Worm (Caenorhabditis elegans) whole organism, late embryonic: ENCODE measurements around the gene fbxa-100.

Source experiments
- C08G9.2 ChIP-seq: sonication (generic microtip); optimal IDR thresholded peaks from 2 replicates; lab custom pipeline; 2016; ENCODE audit warnings: mild to moderate bottlenecking, missing genetic modification characterization, moderate library complexity, missing compliant biosample characterization
- F13H6.1 ChIP-seq: sonication (generic microtip); optimal IDR thresholded peaks from 2 replicates; lab custom pipeline; 2016; ENCODE audit warnings: missing genetic modification characterization, missing compliant biosample characterization
- K02D7.2 ChIP-seq: sonication (generic microtip); optimal IDR thresholded peaks from 2 replicates; lab custom pipeline; 2017; ENCODE audit warnings: mild to moderate bottlenecking, missing genetic modification characterization, missing compliant biosample characterization
- K09A11.1 ChIP-seq: sonication (generic microtip); optimal IDR thresholded peaks from 2 replicates; lab custom pipeline; 2017; ENCODE audit warnings: antibody characterized with exemption, mild to moderate bottlenecking, missing genetic modification characterization, missing compliant biosample characterization; ENCODE audit not compliant: insufficient read depth
- T23F11.4 ChIP-seq: fragments of 200-800 bp; sonication (Bioruptor generic); optimal IDR thresholded peaks from 2 replicates; lab custom pipeline; 2018; ENCODE audit warnings: mild to moderate bottlenecking, missing genetic modification characterization, missing compliant biosample characterization
- Y22D7AL.16 ChIP-seq: sonication (generic microtip); optimal IDR thresholded peaks from 2 replicates; lab custom pipeline; 2016; ENCODE audit warnings: missing genetic modification characterization, missing compliant biosample characterization
- ahr-1 ChIP-seq: sonication (generic microtip); optimal IDR thresholded peaks from 2 replicates; lab custom pipeline; 2016; ENCODE audit warnings: missing genetic modification characterization, missing compliant biosample characterization
- ceh-14 ChIP-seq: sonication (generic microtip); optimal IDR thresholded peaks from 2 replicates; lab custom pipeline; 2016; ENCODE audit warnings: missing genotype, missing genetic modification characterization, missing compliant biosample characterization
- ceh-18 ChIP-seq: sonication (generic microtip); optimal IDR thresholded peaks from 2 replicates; lab custom pipeline; 2016; ENCODE audit warnings: missing genetic modification characterization, missing compliant biosample characterization
- ceh-2 ChIP-seq: sonication (generic microtip); optimal IDR thresholded peaks from 2 replicates; lab custom pipeline; 2016; ENCODE audit warnings: missing genotype, missing genetic modification characterization, missing compliant biosample characterization
- ceh-24 ChIP-seq: sonication (generic microtip); optimal IDR thresholded peaks from 2 replicates; lab custom pipeline; 2016; ENCODE audit warnings: mild to moderate bottlenecking, missing genetic modification characterization, missing compliant biosample characterization
- ceh-31 ChIP-seq: sonication (generic microtip); optimal IDR thresholded peaks from 2 replicates; lab custom pipeline; 2016; ENCODE audit warnings: missing genetic modification characterization, missing compliant biosample characterization
- ceh-34 ChIP-seq: sonication (generic microtip); optimal IDR thresholded peaks from 2 replicates; lab custom pipeline; 2016; ENCODE audit warnings: mild to moderate bottlenecking, missing genetic modification characterization, missing compliant biosample characterization
- ceh-45 ChIP-seq: fragments of 200-800 bp; sonication (Bioruptor generic); IDR thresholded peaks from 2 replicates; pipeline ENCODE4 v1.3.6; 2022; ENCODE audit warnings: missing genetic modification reagents, missing genetic modification characterization, missing compliant biosample characterization
- ceh-9 ChIP-seq: sonication (generic microtip); optimal IDR thresholded peaks from 2 replicates; lab custom pipeline; 2016; ENCODE audit warnings: mild to moderate bottlenecking, missing genetic modification characterization, inconsistent platforms, missing compliant biosample characterization
- elt-2 ChIP-seq: sonication (generic microtip); optimal IDR thresholded peaks from 2 replicates; lab custom pipeline; 2016; ENCODE audit warnings: missing genetic modification reagents, missing genetic modification characterization, missing compliant biosample characterization
- elt-4 ChIP-seq: sonication (generic microtip); optimal IDR thresholded peaks from 2 replicates; lab custom pipeline; 2016; ENCODE audit warnings: missing genetic modification characterization, missing compliant biosample characterization
- ets-4 ChIP-seq: sonication (generic microtip); optimal IDR thresholded peaks from 2 replicates; lab custom pipeline; 2016; ENCODE audit warnings: missing genetic modification characterization, missing compliant biosample characterization
- eyg-1 ChIP-seq: sonication (generic microtip); optimal IDR thresholded peaks from 2 replicates; lab custom pipeline; 2016; ENCODE audit warnings: missing genotype, missing genetic modification characterization, missing compliant biosample characterization
- fkh-6 ChIP-seq: sonication (generic microtip); optimal IDR thresholded peaks from 2 replicates; lab custom pipeline; 2016; ENCODE audit warnings: missing genetic modification characterization, missing compliant biosample characterization
- hlh-6 ChIP-seq: sonication (generic microtip); optimal IDR thresholded peaks from 2 replicates; lab custom pipeline; 2016; ENCODE audit warnings: missing genotype, missing genetic modification characterization, missing compliant biosample characterization
- hlh-8 ChIP-seq: sonication (generic microtip); optimal IDR thresholded peaks from 2 replicates; lab custom pipeline; 2016; ENCODE audit warnings: missing genotype, missing genetic modification characterization, missing compliant biosample characterization
- lim-6 ChIP-seq: sonication (generic microtip); optimal IDR thresholded peaks from 2 replicates; lab custom pipeline; 2016; ENCODE audit warnings: missing genetic modification characterization, missing compliant biosample characterization
- lin-11 ChIP-seq: fragments of 200-800 bp; sonication (Bioruptor generic); optimal IDR thresholded peaks from 2 replicates; lab custom pipeline; 2018; ENCODE audit warnings: mild to moderate bottlenecking, missing genetic modification characterization, missing compliant biosample characterization
- nhr-11 ChIP-seq: fragments of 150-350 bp; optimal IDR thresholded peaks from 2 replicates; lab custom pipeline; 2014; ENCODE audit warnings: missing biosample characterization, missing genetic modification characterization
- nhr-232 ChIP-seq: sonication (generic microtip); optimal IDR thresholded peaks from 2 replicates; lab custom pipeline; 2016; ENCODE audit warnings: missing genetic modification characterization, missing compliant biosample characterization
- pax-1 ChIP-seq: fragments of 150-350 bp; optimal IDR thresholded peaks from 2 replicates; lab custom pipeline; 2014; ENCODE audit warnings: missing biosample characterization, missing genetic modification characterization
- pqm-1 ChIP-seq: sonication (generic microtip); optimal IDR thresholded peaks from 2 replicates; lab custom pipeline; 2016; ENCODE audit warnings: missing genetic modification characterization, missing compliant biosample characterization
- pros-1 ChIP-seq: fragments of 150-350 bp; optimal IDR thresholded peaks from 2 replicates; lab custom pipeline; 2014; ENCODE audit warnings: missing biosample characterization, missing genetic modification reagents, missing genetic modification characterization
- sox-2 ChIP-seq: fragments of 200-800 bp; sonication (Bioruptor generic); IDR thresholded peaks from 2 replicates; pipeline ENCODE4 v1.3.6; 2022; ENCODE audit warnings: missing genetic modification reagents, missing genetic modification characterization, missing compliant biosample characterization
- sox-4 ChIP-seq: sonication (generic microtip); optimal IDR thresholded peaks from 2 replicates; lab custom pipeline; 2017; ENCODE audit warnings: mild to moderate bottlenecking, missing genetic modification characterization, inconsistent platforms, missing compliant biosample characterization
- tbx-2 ChIP-seq: sonication (generic microtip); optimal IDR thresholded peaks from 2 replicates; lab custom pipeline; 2016; ENCODE audit warnings: missing genetic modification characterization, missing compliant biosample characterization
- tbx-7 ChIP-seq: sonication (generic microtip); optimal IDR thresholded peaks from 2 replicates; lab custom pipeline; 2016; ENCODE audit warnings: missing genotype, missing genetic modification characterization, missing compliant biosample characterization
- unc-3 ChIP-seq, 2 experiments: fragments of 200-800 bp in 1 of 2; sonication (Bioruptor generic) in 1 of 2; sonication (generic microtip) in 1 of 2; conservative IDR thresholded peaks in 1 of 2; optimal IDR thresholded peaks in 1 of 2; 2 replicates each; pipeline versions ENCODE4 v1.3.6 to Lab custom; 2016 to 2022; ENCODE audit warnings: missing compliant biosample characterization in 2 of 2, missing genetic modification characterization in 2 of 2, missing genetic modification reagents in 1 of 2
- unc-42 ChIP-seq: sonication (generic microtip); optimal IDR thresholded peaks from 2 replicates; lab custom pipeline; 2016; ENCODE audit warnings: missing genotype, missing genetic modification characterization, missing compliant biosample characterization
- unc-55 ChIP-seq: sonication (generic microtip); optimal IDR thresholded peaks from 2 replicates; lab custom pipeline; 2017; ENCODE audit warnings: missing biosample characterization, missing genetic modification reagents, missing genetic modification characterization
- zip-5 ChIP-seq: sonication (generic microtip); optimal IDR thresholded peaks from 2 replicates; lab custom pipeline; 2016; ENCODE audit warnings: missing genetic modification characterization, missing compliant biosample characterization
- ztf-16 ChIP-seq: sonication (generic microtip); optimal IDR thresholded peaks from 2 replicates; lab custom pipeline; 2017; ENCODE audit warnings: missing genetic modification characterization, missing compliant biosample characterization

The fbxa-100 gene

ce11 chrV:16094284-16094683 is 32.4 kb upstream of the fbxa-100 start, which contains the start of gene F22B8.7:
F22B8.7 (plus strand) TSS chrV:16094584.
- TF ChIP-seq C08G9.2: no peak
- no peak for TF ChIP-seq lim-6 (tag; lab: Kevin White, UChicago)
- TF ChIP-seq ceh-2 (tag; lab: Kevin White, UChicago): no peak
- no peak for TF ChIP-seq sox-4
- TF ChIP-seq ceh-14 (tag; lab: Kevin White, UChicago): no peak
- no peak for TF ChIP-seq ahr-1 (tag; lab: Kevin White, UChicago)
- no peak for TF ChIP-seq nhr-232
- no peak for TF ChIP-seq pqm-1 (tag; lab: Kevin White, UChicago)

ce11 chrV:16090685-16091084 is 28.8 kb upstream of the fbxa-100 start, which contains the start of gene F22B8.3:
F22B8.3 (plus strand) TSS chrV:16090985.
- no peak for TF ChIP-seq sox-4
- TF ChIP-seq unc-42 (tag; lab: Kevin White, UChicago): no peak
- no peak for TF ChIP-seq hlh-8 (tag; lab: Kevin White, UChicago)

ce11 chrV:16080678-16081077 is 18.8 kb upstream of the fbxa-100 start:
- no peak for TF ChIP-seq elt-4 (tag; lab: Kevin White, UChicago)
- no peak for TF ChIP-seq pax-1 (tag; lab: Kevin White, UChicago)
- TF ChIP-seq ceh-14 (tag; lab: Kevin White, UChicago): no peak
- TF ChIP-seq ceh-24 (tag; lab: Kevin White, UChicago): no peak
- TF ChIP-seq K09A11.1 (tag; lab: Kevin White, UChicago): no peak
- no peak for TF ChIP-seq unc-3 (GFP tag; conservative IDR thresholded peaks at IDR 0.05; lab: Robert Waterston, UW)
- no peak for TF ChIP-seq unc-3 (tag; optimal IDR thresholded peaks at IDR 0.05; lab: Kevin White, UChicago)
- TF ChIP-seq tbx-7 (tag; lab: Kevin White, UChicago): no peak
- no peak for TF ChIP-seq tbx-2
- TF ChIP-seq Y22D7AL.16 (tag; lab: Kevin White, UChicago): no peak
- no peak for TF ChIP-seq ceh-9
- no peak for TF ChIP-seq ceh-31 (tag; lab: Kevin White, UChicago)
- no peak for TF ChIP-seq hlh-6
- no peak for TF ChIP-seq lim-6 (tag; lab: Kevin White, UChicago)
- TF ChIP-seq fkh-6: no peak

ce11 chrV:16080039-16080438 is 18.1 kb upstream of the fbxa-100 start:
- TF ChIP-seq elt-2 (tag; lab: Kevin White, UChicago): peak; percentile 41
- no peak for TF ChIP-seq sox-4

- TF ChIP-seq lim-6 (tag; lab: Kevin White, UChicago) (no peak), ztf-16 (tag; lab: Kevin White, UChicago) (no peak), tbx-7 (tag; lab: Kevin White, UChicago) (no peak), ets-4 (no peak), unc-55 (GFP tag; lab: Kevin White, UChicago) (no peak), Y22D7AL.16 (tag; lab: Kevin White, UChicago) (no peak), nhr-11 (tag; lab: Kevin White, UChicago) (no peak), zip-5 (tag; lab: Kevin White, UChicago) (no peak), K02D7.2 (tag; lab: Kevin White, UChicago) (no peak)
- TF ChIP-seq, all 69 proteins: peak for 0
Observed at ce11 chrV:16075250-16075709, 13.4 kb upstream of the fbxa-100 start, which contains the start of the genes F14H3.12 and srj-29. F14H3.12 (minus strand) TSS chrV:16075323. srj-29 (plus strand) TSS chrV:16075659.

ce11 chrV:16073856-16074255 is 12.0 kb upstream of the fbxa-100 start, which contains the start of gene srj-10:
srj-10 (minus strand) TSS chrV:16073956.
- TF ChIP-seq hlh-6 (no peak), unc-42 (tag; lab: Kevin White, UChicago) (no peak), lim-6 (tag; lab: Kevin White, UChicago) (no peak), eyg-1 (tag; lab: Kevin White, UChicago) (no peak), T23F11.4 (GFP tag; lab: Kevin White, UChicago) (no peak), F13H6.1 (no peak), ceh-18 (tag; lab: Kevin White, UChicago) (no peak), ceh-45 (GFP tag; lab: Robert Waterston, UW) (no peak), K09A11.1 (tag; lab: Kevin White, UChicago) (no peak), pros-1 (tag; lab: Kevin White, UChicago) (no peak), lin-11 (tag; lab: Kevin White, UChicago) (no peak), K02D7.2 (tag; lab: Kevin White, UChicago) (no peak), ceh-34 (tag; lab: Kevin White, UChicago) (no peak), sox-2 (no peak), elt-4 (tag; lab: Kevin White, UChicago) (no peak)
